Worm (Caenorhabditis elegans): ENCODE results near the gene F23F12.3.

ce11 chrIII:6463679-6464078 is 36.6 kb upstream of the F23F12.3 start, which contains the start of gene dlc-1:
- TF ChIP-seq him-1 (tag; optimal IDR thresholded peaks at IDR 0.05) (no peak), W03F9.2 (tag; optimal IDR thresholded peaks at IDR 0.05) (no peak), dao-5 (tag; optimal IDR thresholded peaks at IDR 0.05) (no peak)

Data from whole organism, L4/young adult.